Worm (Caenorhabditis elegans) whole organism, dauer: ENCODE measurements around the gene C35D6.13.

Experiments used
- unc-62 ChIP-seq: sonication (generic microtip); optimal IDR thresholded peaks from 2 replicates; lab custom pipeline; 2017; ENCODE audit warnings: missing biosample characterization, missing genetic modification reagents, missing genetic modification characterization

The C35D6.13 gene

ce11 chrIV:16346514-16346913 lies 9.7 kb downstream of the C35D6.13 start, which contains the start of gene C35D6.3:
TSS of gene C35D6.3 (plus strand) at chrIV:16346814.
- no peak for TF ChIP-seq unc-62 (GFP tag; lab: Kevin White, UChicago)

ce11 chrIV:16350690-16351089 lies 13.9 kb downstream of the C35D6.13 start, which contains the start of gene C35D6.4:
TSS of gene C35D6.4 (plus strand) at chrIV:16350990.
- TF ChIP-seq unc-62 (GFP tag; lab: Kevin White, UChicago), result no peak

ce11 chrIV:16364581-16364980 lies 27.8 kb downstream of the C35D6.13 start:
- no peak for TF ChIP-seq unc-62 (GFP tag; lab: Kevin White, UChicago)

- no peak for TF ChIP-seq unc-62 (GFP tag; lab: Kevin White, UChicago)
Observed at ce11 chrIV:16370592-16370991, 33.8 kb downstream of the C35D6.13 start.

ce11 chrIV:16377942-16378341 lies 41.1 kb downstream of the C35D6.13 start:
- TF ChIP-seq unc-62 (GFP tag; lab: Kevin White, UChicago), result no peak

- no peak for TF ChIP-seq unc-62 (GFP tag; lab: Kevin White, UChicago)
Observed at ce11 chrIV:16380278-16380677, 43.5 kb downstream of the C35D6.13 start.

ce11 chrIV:16380937-16381336 lies 44.1 kb downstream of the C35D6.13 start:
- no peak for TF ChIP-seq unc-62 (GFP tag; lab: Kevin White, UChicago)

ce11 chrIV:16381933-16382591 lies 45.2 kb downstream of the C35D6.13 start, which contains the start of gene Y7A9D.1:
TSS of gene Y7A9D.1 (minus strand) at chrIV:16382215.
- TF ChIP-seq unc-62 (GFP tag; lab: Kevin White, UChicago), result no peak

- no peak for TF ChIP-seq unc-62 (GFP tag; lab: Kevin White, UChicago)
Observed at ce11 chrIV:16384665-16385064, 47.8 kb downstream of the C35D6.13 start.
